Fruit fly (Drosophila melanogaster): ENCODE results near the gene CG31115.

The CG31115 gene

DNA sequence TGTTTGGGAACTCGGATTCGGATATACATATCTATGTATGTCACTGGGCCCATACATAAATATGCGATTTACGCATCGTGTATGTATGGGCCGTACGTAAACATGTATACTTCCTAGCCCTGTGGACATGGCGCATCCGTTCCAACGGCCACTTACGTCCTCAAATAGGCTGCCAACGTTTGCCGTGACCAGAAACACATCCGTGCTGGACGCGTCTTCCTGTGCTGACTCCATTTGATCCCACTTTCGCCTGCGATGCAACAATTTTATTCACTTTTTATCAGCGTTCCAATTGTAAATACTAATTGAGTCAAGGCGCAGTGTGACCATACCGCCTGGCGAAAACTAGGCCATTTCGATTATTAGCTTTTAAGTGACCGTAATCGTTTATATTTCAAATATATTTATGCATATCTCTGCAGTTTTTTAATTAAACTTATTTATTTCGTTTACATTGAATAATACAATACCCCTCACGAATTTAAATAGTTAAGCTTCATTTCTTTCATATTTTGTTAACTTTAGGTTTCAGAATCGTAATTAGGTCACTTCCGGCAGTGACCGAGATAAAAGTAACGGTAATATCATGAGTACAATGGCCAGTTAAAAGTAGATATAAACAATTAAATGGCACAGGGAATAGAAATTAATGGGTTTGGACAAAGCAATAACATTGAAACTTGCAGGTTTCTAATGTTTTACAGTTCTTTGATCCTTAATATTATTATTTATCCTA, 8.2 kb downstream of the CG31115 start, which contains the start of gene 5PtaseI (continued):
- TF ChIP-seq CG18011 (GFP tag; optimal IDR thresholded peaks at IDR 0.05), result no peak
- no peak for TF ChIP-seq Drgx (GFP tag; IDR thresholded peaks at IDR 0.05)
- TF ChIP-seq Pdp1 (GFP tag; optimal IDR thresholded peaks at IDR 0.05), result no peak
- TF ChIP-seq twi (tag; optimal IDR thresholded peaks at IDR 0.05), result no peak
- no peak for TF ChIP-seq Tbp (GFP tag; optimal IDR thresholded peaks at IDR 0.05)
- peak; percentile 50; the same call in 1 of the 2 replicates for TF ChIP-seq CG13287 (GFP tag; IDR thresholded peaks at IDR 0.05; ENCODE audit: partially characterized antibody)
- TF ChIP-seq Ets65A (GFP tag), result peak; percentile 58
- no peak for TF ChIP-seq CG17829 (tag; optimal IDR thresholded peaks at IDR 0.05)
- peak; percentile 4 for TF ChIP-seq Elba2 (GFP tag; optimal IDR thresholded peaks at IDR 0.05)
- no peak for TF ChIP-seq CG11456 (GFP tag; IDR thresholded peaks at IDR 0.05)
- TF ChIP-seq Dek (tag; optimal IDR thresholded peaks at IDR 0.05), result no peak
- TF ChIP-seq phol (tag; optimal IDR thresholded peaks at IDR 0.05), result peak; percentile 30
- 0 out of 4 replicates have a peak, but pooled peaks have one; percentile 66 for TF ChIP-seq chinmo (GFP tag; IDR thresholded peaks at IDR 0.05; ENCODE audit: partially characterized antibody)
- peak; percentile 73 for TF ChIP-seq E2f2 (GFP tag; IDR thresholded peaks at IDR 0.05)
- TF ChIP-seq CG34376 (GFP tag; optimal IDR thresholded peaks at IDR 0.05), result peak; percentile 36
- peak; percentile 86 for TF ChIP-seq CG3995 (GFP tag; optimal IDR thresholded peaks at IDR 0.05)
- TF ChIP-seq chm (GFP tag; IDR thresholded peaks at IDR 0.05), result no peak
- TF ChIP-seq jing (GFP tag; optimal IDR thresholded peaks at IDR 0.05), result no peak
- TF ChIP-seq Dp (GFP tag; optimal IDR thresholded peaks at IDR 0.05), result peak; percentile 65
- peak; percentile 91 for TF ChIP-seq Myb (GFP tag; optimal IDR thresholded peaks at IDR 0.05)
- TF ChIP-seq HmgZ (tag; optimal IDR thresholded peaks at IDR 0.05), result peak; percentile 28
- TF ChIP-seq pfk (GFP tag; optimal IDR thresholded peaks at IDR 0.05), result no peak
- peak; percentile 4 for TF ChIP-seq CHES-1-like (GFP tag; optimal IDR thresholded peaks at IDR 0.05)
- no peak for TF ChIP-seq Mrtf (GFP tag; IDR thresholded peaks at IDR 0.05)
- TF ChIP-seq CG15073 (GFP tag; optimal IDR thresholded peaks at IDR 0.05), result no peak

DNA sequence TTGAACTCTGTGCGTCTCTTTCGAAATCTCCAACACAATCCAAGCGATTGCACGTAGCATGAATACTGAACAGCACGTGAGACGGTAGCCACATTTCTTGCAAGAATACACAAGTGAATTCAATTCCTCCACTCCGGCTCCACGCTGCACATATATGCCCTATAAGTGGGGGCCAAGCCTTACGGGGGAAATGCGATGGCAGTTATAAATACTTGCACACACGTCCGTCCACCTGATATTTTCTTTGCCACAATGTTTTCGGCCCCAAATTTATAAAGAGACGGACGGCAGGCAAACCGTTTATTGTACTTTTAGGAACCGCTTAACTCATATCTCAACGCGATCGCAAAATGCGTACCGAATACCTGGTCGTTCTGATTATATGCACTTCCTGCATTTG, 9.3 kb downstream of the CG31115 start, which contains the start of gene CG11786:
TSS of gene CG11786 (plus strand) at position 301 of the 400 bp plus-strand sequence.
- TF ChIP-seq CG17829 (tag; optimal IDR thresholded peaks at IDR 0.05), result no peak
- no peak for TF ChIP-seq Chrac-16 (GFP tag; optimal IDR thresholded peaks at IDR 0.05)
- TF ChIP-seq CG8388 (GFP tag; optimal IDR thresholded peaks at IDR 0.05), result no peak
- TF ChIP-seq row (GFP tag; IDR thresholded peaks at IDR 0.05), result no peak
- TF ChIP-seq CG33557 (GFP tag; optimal IDR thresholded peaks at IDR 0.05), result no peak
- TF ChIP-seq abd-A (tag; optimal IDR thresholded peaks at IDR 0.05), result no peak
- no peak for TF ChIP-seq CTCF (GFP tag; optimal IDR thresholded peaks at IDR 0.05)
- TF ChIP-seq kni (GFP tag; optimal IDR thresholded peaks at IDR 0.05), result peak; percentile 45
- TF ChIP-seq maf-S (GFP tag; optimal IDR thresholded peaks at IDR 0.05), result no peak
- TF ChIP-seq CG33213 (GFP tag; optimal IDR thresholded peaks at IDR 0.05), result no peak
- no peak for TF ChIP-seq D19B (GFP tag; optimal IDR thresholded peaks at IDR 0.05)
- no peak for TF ChIP-seq CG14014 (GFP tag; IDR thresholded peaks at IDR 0.05)
- no peak for TF ChIP-seq CG13894 (tag; optimal IDR thresholded peaks at IDR 0.05)
- peak; percentile 32; the same call in 1 of the 2 replicates for TF ChIP-seq vvl (GFP tag; IDR thresholded peaks at IDR 0.05)
- no peak for TF ChIP-seq repo (GFP tag; optimal IDR thresholded peaks at IDR 0.05)
- no peak for TF ChIP-seq fd96Cb (tag; optimal IDR thresholded peaks at IDR 0.05)
